Worm (Caenorhabditis elegans) whole organism, midembryonic: Measurements from ENCODE around the gene acl-14.
"Not testable (repeated sequence)": the region's sequence is repeated elsewhere in the genome, so short reads cannot be mapped to it uniquely, and the experiment has no call there.

Source experiments
- cog-1 ChIP-seq: sonication (generic microtip); optimal IDR thresholded peaks from 2 replicates; lab custom pipeline; 2016; ENCODE audit warnings: missing genetic modification characterization, missing compliant biosample characterization
- flt-1 ChIP-seq: fragments of 200-800 bp; sonication (Bioruptor generic); IDR thresholded peaks from 2 replicates; pipeline ENCODE4 v1.3.6; 2022; ENCODE audit warnings: missing genetic modification characterization, missing compliant biosample characterization
- klf-2 ChIP-seq: fragments of 200-800 bp; sonication (Bioruptor generic); conservative IDR thresholded peaks from 2 replicates; pipeline ENCODE4 v1.3.6; 2022; ENCODE audit warnings: missing genetic modification reagents, missing genetic modification characterization, missing compliant biosample characterization
- med-1 ChIP-seq: sonication (generic microtip); optimal IDR thresholded peaks from 2 replicates; lab custom pipeline; 2017; ENCODE audit warnings: missing genetic modification characterization, mild to moderate bottlenecking, missing compliant biosample characterization, antibody characterized with exemption, missing genetic modification reagents; ENCODE audit not compliant: insufficient read depth
- ref-1 ChIP-seq: fragments of 200-800 bp; sonication (Bioruptor generic); conservative IDR thresholded peaks from 2 replicates; pipeline ENCODE4 v1.3.6; 2022; ENCODE audit warnings: missing genetic modification reagents, missing genetic modification characterization, missing compliant biosample characterization
- tab-1 ChIP-seq: fragments of 200-800 bp; sonication (Bioruptor generic); IDR thresholded peaks from 2 replicates; pipeline ENCODE4 v1.3.6; 2022; ENCODE audit warnings: missing genetic modification characterization, missing compliant biosample characterization
- ztf-29 ChIP-seq: fragments of 200-800 bp; sonication (Bioruptor generic); IDR thresholded peaks from 2 replicates; pipeline ENCODE4 v1.3.6; 2022; ENCODE audit warnings: missing genetic modification reagents, missing genetic modification characterization, missing compliant biosample characterization

ce11 chrV:9342282-9342681 lies 8.9 kb upstream of the acl-14 start:
- not testable (repeated sequence) for TF ChIP-seq tab-1 (GFP tag; lab: Robert Waterston, UW); cog-1 (tag; lab: Kevin White, UChicago); med-1 (GFP tag; lab: Kevin White, UChicago); ref-1 (GFP tag; lab: Robert Waterston, UW); ztf-29 (GFP tag; lab: Robert Waterston, UW)
- peak; percentile 78; the same call in 1 of the 2 replicates for TF ChIP-seq flt-1 (GFP tag; lab: Robert Waterston, UW)
- 0 out of 2 replicates have a peak, but pooled peaks have one; percentile 49 for TF ChIP-seq klf-2 (GFP tag; lab: Robert Waterston, UW)
